Fruit fly (Drosophila melanogaster) whole organism, embryonic: ENCODE results near the gene Sec23.
A peak's percentile ranks its signal among the peaks of the same experiment; 100 is the strongest.

Source experiments
- CG10147 ChIP-seq: fragments of 200-800 bp; sonication (Bioruptor generic); optimal IDR thresholded peaks from 2 replicates; lab custom pipeline; 2019; ENCODE audit warnings: missing biosample characterization, mild to moderate bottlenecking, missing genetic modification characterization, moderate library complexity
- CG10565 ChIP-seq: fragments of 200-800 bp; sonication (Bioruptor generic); optimal IDR thresholded peaks from 3 replicates; lab custom pipeline; 2016; ENCODE audit warnings: missing biosample characterization, mild to moderate bottlenecking, missing genetic modification characterization
- CG12744 ChIP-seq: fragments of 200-800 bp; sonication (Bioruptor generic); optimal IDR thresholded peaks from 2 replicates; lab custom pipeline; 2016; ENCODE audit warnings: missing biosample characterization, missing genetic modification characterization
- CG12769 ChIP-seq: fragments of 200-800 bp; sonication (Bioruptor generic); optimal IDR thresholded peaks from 2 replicates; lab custom pipeline; 2019; ENCODE audit warnings: missing biosample characterization, mild to moderate bottlenecking, missing genetic modification characterization, moderate library complexity
- CG1647 ChIP-seq: fragments of 200-800 bp; sonication (Bioruptor generic); optimal IDR thresholded peaks from 3 replicates; lab custom pipeline; 2016; ENCODE audit warnings: missing biosample characterization, missing genetic modification characterization
- CG17186 ChIP-seq: fragments of 200-800 bp; sonication (Bioruptor generic); optimal IDR thresholded peaks from 3 replicates; lab custom pipeline; 2017; ENCODE audit warnings: missing biosample characterization, missing genetic modification reagents, missing genetic modification characterization
- CG17829 ChIP-seq: fragments of 200-800 bp; optimal IDR thresholded peaks from 2 replicates; lab custom pipeline; 2019; ENCODE audit warnings: missing biosample characterization, mild to moderate bottlenecking, missing genetic modification characterization, moderate library complexity
- CG18011 ChIP-seq: fragments of 200-800 bp; sonication (Bioruptor generic); optimal IDR thresholded peaks from 2 replicates; lab custom pipeline; 2017; ENCODE audit warnings: missing biosample characterization, missing genetic modification characterization, mild to moderate bottlenecking, moderate library complexity, missing genotype
- CG1832 ChIP-seq: fragments of 200-800 bp; sonication (Bioruptor generic); optimal IDR thresholded peaks from 2 replicates; lab custom pipeline; 2017; ENCODE audit warnings: missing biosample characterization, mild to moderate bottlenecking, missing genetic modification characterization, inconsistent platforms
- CG18619 ChIP-seq: fragments of 200-800 bp; sonication (Bioruptor generic); optimal IDR thresholded peaks from 3 replicates; lab custom pipeline; 2017; ENCODE audit warnings: missing biosample characterization, mild to moderate bottlenecking, missing genetic modification characterization
- CG2712 ChIP-seq: fragments of 200-800 bp; optimal IDR thresholded peaks from 3 replicates; lab custom pipeline; 2019; ENCODE audit warnings: missing biosample characterization, mild to moderate bottlenecking, missing genetic modification characterization, moderate library complexity
- CG2875 ChIP-seq: fragments of 200-800 bp; sonication (Bioruptor generic); optimal IDR thresholded peaks from 2 replicates; lab custom pipeline; 2017; ENCODE audit warnings: missing biosample characterization, mild to moderate bottlenecking, missing genetic modification characterization, missing genetic modification reagents
- CG33213 ChIP-seq: fragments of 200-800 bp; sonication (Bioruptor generic); optimal IDR thresholded peaks from 3 replicates; lab custom pipeline; 2016; ENCODE audit warnings: missing biosample characterization, missing genetic modification characterization
- CG34422 ChIP-seq: fragments of 200-800 bp; sonication (Bioruptor generic); IDR thresholded peaks from 3 replicates; pipeline ENCODE4 v1.3.6; 2022; ENCODE audit warnings: missing biosample characterization, missing genetic modification characterization
- CG4730 ChIP-seq: fragments of 200-800 bp; sonication (Bioruptor generic); IDR thresholded peaks from 2 replicates; pipeline ENCODE4 v1.3.6; 2022; ENCODE audit warnings: missing biosample characterization, missing genetic modification characterization
- CG6175 ChIP-seq: fragments of 200-800 bp; sonication (Bioruptor generic); IDR thresholded peaks from 3 replicates; pipeline ENCODE4 v1.3.6; 2022; ENCODE audit warnings: missing biosample characterization, missing genetic modification characterization
- CG6765 ChIP-seq: fragments of 200-800 bp; sonication (Bioruptor generic); optimal IDR thresholded peaks from 3 replicates; lab custom pipeline; 2017; ENCODE audit warnings: missing biosample characterization, mild to moderate bottlenecking, missing genetic modification characterization
- CG7963 ChIP-seq: fragments of 200-800 bp; sonication (Bioruptor generic); IDR thresholded peaks from 3 replicates; pipeline ENCODE4 v1.3.6; 2022; ENCODE audit warnings: missing biosample characterization, missing genetic modification characterization; ENCODE audit not compliant: partially characterized antibody
- CkIIα-i1 ChIP-seq: fragments of 200-800 bp; sonication (Bioruptor generic); IDR thresholded peaks from 2 replicates; pipeline ENCODE4 v1.3.6; 2022; ENCODE audit warnings: missing biosample characterization, missing genetic modification characterization
- Dbx ChIP-seq: fragments of 200-800 bp; sonication (Bioruptor generic); IDR thresholded peaks from 3 replicates; pipeline ENCODE4 v1.3.6; 2022; ENCODE audit warnings: missing biosample characterization, missing genetic modification characterization
- Gsc ChIP-seq: fragments of 200-800 bp; sonication (Bioruptor generic); IDR thresholded peaks from 2 replicates; pipeline ENCODE4 v1.3.6; 2022; ENCODE audit warnings: missing biosample characterization, missing genetic modification characterization
- HLH54F ChIP-seq: fragments of 200-800 bp; sonication (Bioruptor generic); optimal IDR thresholded peaks from 3 replicates; lab custom pipeline; 2016; ENCODE audit warnings: missing biosample characterization, missing genetic modification characterization
- Hmx ChIP-seq: fragments of 200-800 bp; sonication (Bioruptor generic); optimal IDR thresholded peaks from 2 replicates; lab custom pipeline; 2016; ENCODE audit warnings: missing biosample characterization, missing genetic modification characterization
- Lim3 ChIP-seq: fragments of 200-800 bp; sonication (Bioruptor generic); IDR thresholded peaks from 2 replicates; pipeline ENCODE4 v1.3.6; 2022; ENCODE audit warnings: missing biosample characterization, missing genetic modification characterization
- Oaz ChIP-seq: fragments of 200-800 bp; sonication (Bioruptor generic); IDR thresholded peaks from 2 replicates; pipeline ENCODE4 v1.3.6; 2022; ENCODE audit warnings: missing biosample characterization, missing genetic modification characterization
- Oli ChIP-seq: fragments of 200-800 bp; sonication (Bioruptor generic); optimal IDR thresholded peaks from 2 replicates; lab custom pipeline; 2018; ENCODE audit warnings: missing biosample characterization, mild to moderate bottlenecking, missing genetic modification characterization, moderate library complexity
- Poxn ChIP-seq: fragments of 200-800 bp; sonication (Bioruptor generic); IDR thresholded peaks from 2 replicates; pipeline ENCODE4 v1.3.6; 2022; ENCODE audit warnings: missing biosample characterization, missing genetic modification characterization
- Rx ChIP-seq: fragments of 200-800 bp; sonication (Bioruptor generic); IDR thresholded peaks from 2 replicates; pipeline ENCODE4 v1.3.6; 2022; ENCODE audit warnings: missing biosample characterization, missing genetic modification characterization
- Spps ChIP-seq: fragments of 200-800 bp; sonication (Bioruptor generic); optimal IDR thresholded peaks from 2 replicates; lab custom pipeline; 2018; ENCODE audit warnings: missing biosample characterization, mild to moderate bottlenecking, missing genetic modification characterization
- bab2 ChIP-seq: fragments of 200-800 bp; sonication (Bioruptor generic); optimal IDR thresholded peaks from 2 replicates; lab custom pipeline; 2016; ENCODE audit warnings: missing biosample characterization, missing genetic modification characterization
- btn ChIP-seq: fragments of 200-800 bp; sonication (Bioruptor generic); optimal IDR thresholded peaks from 2 replicates; lab custom pipeline; 2016; ENCODE audit warnings: missing biosample characterization, missing genetic modification characterization
- chn ChIP-seq: fragments of 200-800 bp; sonication (Bioruptor generic); optimal IDR thresholded peaks from 2 replicates; lab custom pipeline; 2016; ENCODE audit warnings: missing biosample characterization, missing genetic modification characterization
- dati ChIP-seq: fragments of 200-800 bp; sonication (Bioruptor generic); IDR thresholded peaks from 2 replicates; pipeline ENCODE4 v1.3.6; 2022; ENCODE audit warnings: missing biosample characterization, missing genetic modification characterization
- gfzf ChIP-seq: fragments of 200-800 bp; sonication (Bioruptor generic); optimal IDR thresholded peaks from 2 replicates; lab custom pipeline; 2016; ENCODE audit warnings: missing biosample characterization, mild to moderate bottlenecking, missing genetic modification characterization, moderate library complexity
- jumu ChIP-seq: fragments of 200-800 bp; sonication (Bioruptor generic); optimal IDR thresholded peaks from 3 replicates; lab custom pipeline; 2016; ENCODE audit warnings: missing biosample characterization, missing genetic modification characterization
- kay ChIP-seq: fragments of 200-800 bp; sonication (Bioruptor generic); optimal IDR thresholded peaks from 2 replicates; lab custom pipeline; 2016; ENCODE audit warnings: missing biosample characterization, missing genetic modification characterization
- ken ChIP-seq: fragments of 200-800 bp; sonication (Bioruptor generic); IDR thresholded peaks from 3 replicates; pipeline ENCODE4 v1.3.6; 2022; ENCODE audit warnings: missing biosample characterization, missing genetic modification characterization
- pita ChIP-seq: fragments of 200-800 bp; sonication (Bioruptor generic); optimal IDR thresholded peaks from 2 replicates; lab custom pipeline; 2017; ENCODE audit warnings: missing biosample characterization, mild to moderate bottlenecking, missing genetic modification characterization
- prd ChIP-seq, 3 experiments: fragments of >200 bp in 2 of 3; fragments of 200-800 bp in 1 of 3; sonication (Bioruptor generic) in 1 of 3; optimal IDR thresholded peaks in 2 of 3; IDR thresholded peaks in 1 of 3; 2 replicates in 2 of 3; 3 replicates in 1 of 3; pipeline versions ENCODE4 v1.3.6 to Lab custom; 2017 to 2022; ENCODE audit warnings: missing biosample characterization in 1 of 3, missing genetic modification characterization in 1 of 3
- rib ChIP-seq: fragments of 200-800 bp; sonication (Bioruptor generic); IDR thresholded peaks from 2 replicates; pipeline ENCODE4 v1.3.6; 2022; ENCODE audit warnings: missing biosample characterization, missing genetic modification characterization
- sd ChIP-seq: fragments of 200-800 bp; sonication (Bioruptor generic); optimal IDR thresholded peaks from 3 replicates; lab custom pipeline; 2018; ENCODE audit warnings: missing biosample characterization, mild to moderate bottlenecking, missing genetic modification characterization, moderate library complexity
- sens-2 ChIP-seq: fragments of 200-800 bp; sonication (Bioruptor generic); IDR thresholded peaks from 2 replicates; pipeline ENCODE4 v1.3.6; 2022; ENCODE audit warnings: missing biosample characterization, missing genetic modification characterization
- seq ChIP-seq: fragments of 200-800 bp; sonication (Bioruptor generic); IDR thresholded peaks from 2 replicates; pipeline ENCODE4 v1.3.6; 2022; ENCODE audit warnings: missing biosample characterization, missing genetic modification characterization
- sna ChIP-seq: fragments of 200-800 bp; sonication (Bioruptor generic); IDR thresholded peaks from 2 replicates; pipeline ENCODE4 v1.3.6; 2022; ENCODE audit warnings: missing biosample characterization, missing genetic modification characterization; ENCODE audit not compliant: partially characterized antibody
- stwl ChIP-seq: fragments of 200-800 bp; sonication (Bioruptor generic); optimal IDR thresholded peaks from 3 replicates; lab custom pipeline; 2018; ENCODE audit warnings: missing biosample characterization, mild to moderate bottlenecking, missing genetic modification characterization, moderate library complexity
- sug ChIP-seq: fragments of 200-800 bp; optimal IDR thresholded peaks from 2 replicates; lab custom pipeline; 2019; ENCODE audit warnings: missing biosample characterization, mild to moderate bottlenecking, missing genetic modification characterization, moderate library complexity
- trem ChIP-seq: fragments of 200-800 bp; optimal IDR thresholded peaks from 3 replicates; lab custom pipeline; 2019; ENCODE audit warnings: missing biosample characterization, mild to moderate bottlenecking, missing genetic modification characterization, moderate library complexity
- tup ChIP-seq: fragments of 200-800 bp; sonication (Bioruptor generic); optimal IDR thresholded peaks from 2 replicates; lab custom pipeline; 2016; ENCODE audit warnings: missing biosample characterization, mild to moderate bottlenecking, missing genetic modification characterization, moderate library complexity
- tx ChIP-seq: fragments of 200-800 bp; sonication (Bioruptor generic); optimal IDR thresholded peaks from 2 replicates; lab custom pipeline; 2016; ENCODE audit warnings: missing biosample characterization, missing genetic modification characterization
- zfh1 ChIP-seq: fragments of 200-800 bp; sonication (Bioruptor generic); IDR thresholded peaks from 3 replicates; pipeline ENCODE4 v1.3.6; 2022; ENCODE audit warnings: missing biosample characterization, missing genetic modification characterization

Gene Sec23

DNA sequence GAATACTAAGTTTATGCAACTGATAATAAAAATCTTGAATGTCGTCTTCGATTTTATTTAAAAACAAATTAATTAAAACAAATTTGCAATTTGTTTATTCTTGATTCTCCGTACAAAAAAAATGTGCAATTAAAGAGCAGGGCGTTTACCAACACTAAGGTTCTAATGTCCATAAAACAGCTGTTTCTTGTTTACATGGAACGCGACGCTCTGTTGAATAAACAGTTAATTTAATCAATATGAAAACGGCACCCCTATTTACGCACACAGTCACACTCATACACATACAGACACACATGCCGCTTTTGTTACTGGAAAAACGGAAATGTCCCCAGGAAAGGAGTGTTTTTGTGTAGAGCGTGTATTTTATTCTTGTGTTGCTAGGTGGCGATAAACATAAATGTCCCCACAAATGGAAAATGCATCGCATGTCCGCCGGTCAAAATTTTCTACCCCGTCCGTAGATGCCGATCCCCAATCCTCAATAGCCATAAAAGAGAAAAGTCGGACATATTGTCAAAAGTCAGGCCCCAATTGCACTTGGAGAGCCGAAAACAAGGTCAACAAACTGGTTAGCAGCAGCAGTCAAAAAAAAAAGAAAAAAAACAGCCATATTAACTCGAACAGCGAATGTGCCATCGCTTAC, 25.8 kb upstream of the Sec23 start (continued):
- TF ChIP-seq CG7963 (GFP tag; lab: Robert Waterston, UW) (no peak), CG33213 (peak; percentile 92), Rx (no peak), btn (GFP tag; lab: Kevin White, UChicago) (peak; percentile 62), sug (peak; percentile 57), HLH54F (GFP tag; lab: Kevin White, UChicago) (no peak), CG18619 (GFP tag; lab: Kevin White, UChicago) (peak; percentile 76), Lim3 (GFP tag; lab: Robert Waterston, UW) (no peak), CG17829 (peak; percentile 64), seq (GFP tag; lab: Robert Waterston, UW) (no peak), trem (tag; lab: Kevin White, UChicago) (peak; percentile 71), sd (tag; lab: Kevin White, UChicago) (peak; percentile 48), CG6175 (GFP tag; lab: Robert Waterston, UW) (no peak), Oaz (GFP tag; lab: Robert Waterston, UW) (no peak), Oli (tag; lab: Kevin White, UChicago) (peak; percentile 23), rib (GFP tag; lab: Robert Waterston, UW) (no peak), CG10565 (GFP tag; lab: Kevin White, UChicago) (no peak), CG1647 (GFP tag; lab: Kevin White, UChicago) (peak; percentile 74), CG18011 (GFP tag; lab: Kevin White, UChicago) (peak; percentile 32), prd (optimal IDR thresholded peaks at IDR 0.05; lab: Kevin White, UChicago) (no peak), prd (GFP tag; IDR thresholded peaks at IDR 0.05; lab: Robert Waterston, UW) (no peak), zfh1 (GFP tag; lab: Robert Waterston, UW) (no peak), CG4730 (no peak), chn (GFP tag; lab: Kevin White, UChicago) (peak; percentile 52), tup (GFP tag; lab: Kevin White, UChicago) (peak; percentile 65), CG1832 (GFP tag; lab: Kevin White, UChicago) (no peak), CG17186 (GFP tag; lab: Kevin White, UChicago) (peak; percentile 56), CG34422 (GFP tag; lab: Robert Waterston, UW) (no peak), sna (GFP tag; lab: Robert Waterston, UW) (no peak), CkIIα-i1 (GFP tag; lab: Robert Waterston, UW) (no peak), CG6765 (GFP tag; lab: Kevin White, UChicago) (peak; percentile 71), CG10147 (GFP tag; lab: Kevin White, UChicago) (peak; percentile 65), pita (GFP tag; lab: Kevin White, UChicago) (no peak), jumu (GFP tag; lab: Kevin White, UChicago) (peak; percentile 41), dati (GFP tag; lab: Robert Waterston, UW) (no peak), ken (GFP tag; lab: Robert Waterston, UW) (no peak), Spps (tag; lab: Kevin White, UChicago) (peak; percentile 72), tx (GFP tag; lab: Kevin White, UChicago) (no peak), stwl (peak; percentile 86), CG2712 (tag; lab: Kevin White, UChicago) (peak; percentile 66), Hmx (GFP tag; lab: Kevin White, UChicago) (no peak), Dbx (GFP tag; lab: Robert Waterston, UW) (no peak), Poxn (no peak), sens-2 (GFP tag; lab: Robert Waterston, UW) (no peak), kay (GFP tag; lab: Kevin White, UChicago) (peak; percentile 63), CG12744 (peak; percentile 15), gfzf (GFP tag; lab: Kevin White, UChicago) (peak; percentile 9), CG2875 (peak; percentile 91), CG12769 (peak; percentile 73), Gsc (GFP tag; lab: Robert Waterston, UW) (no peak), bab2 (GFP tag; lab: Kevin White, UChicago) (peak; percentile 87)
